Worm (Caenorhabditis elegans) whole organism, L1 larva: Measurements from ENCODE around the gene ZC250.5.

Source experiments
- C34B4.2 ChIP-seq: sonication (generic microtip); optimal IDR thresholded peaks from 2 replicates; lab custom pipeline; 2017; ENCODE audit warnings: mild to moderate bottlenecking, missing genetic modification characterization, missing compliant biosample characterization
- ama-1 ChIP-seq: fragments of 150-350 bp; optimal IDR thresholded peaks from 2 replicates; lab custom pipeline; 2014
- elt-3 ChIP-seq, 6 experiments: fragments of 150-350 bp in 1 of 6; sonication (generic microtip); optimal IDR thresholded peaks; 2 replicates each; lab custom pipeline; 2017 to 2018; ENCODE audit warnings: missing biosample characterization in 6 of 6, missing genetic modification characterization in 6 of 6, inconsistent platforms in 1 of 6
- lsy-2 ChIP-seq, 2 experiments: fragments of 150-350 bp; optimal IDR thresholded peaks; 2 replicates each; lab custom pipeline; 2014; ENCODE audit warnings: missing biosample characterization in 2 of 2, missing genetic modification characterization in 2 of 2
- nhr-11 ChIP-seq: fragments of 150-350 bp; optimal IDR thresholded peaks from 2 replicates; lab custom pipeline; 2014; ENCODE audit warnings: missing biosample characterization, missing genetic modification characterization
- nhr-12 ChIP-seq: sonication (generic microtip); optimal IDR thresholded peaks from 2 replicates; lab custom pipeline; 2017; ENCODE audit warnings: missing biosample characterization, missing genetic modification characterization
- nhr-76 ChIP-seq: sonication (generic microtip); optimal IDR thresholded peaks from 2 replicates; lab custom pipeline; 2017; ENCODE audit warnings: missing biosample characterization, missing genetic modification characterization
- snu-23 ChIP-seq: sonication (generic microtip); optimal IDR thresholded peaks from 2 replicates; lab custom pipeline; 2016; ENCODE audit warnings: missing genetic modification characterization, missing compliant biosample characterization
- unc-62 ChIP-seq: fragments of 150-350 bp; optimal IDR thresholded peaks from 2 replicates; lab custom pipeline; 2014; ENCODE audit warnings: missing biosample characterization, missing genetic modification reagents, missing genetic modification characterization
- unc-86 ChIP-seq: sonication (generic microtip); optimal IDR thresholded peaks from 2 replicates; lab custom pipeline; 2016; ENCODE audit warnings: missing genetic modification characterization, missing compliant biosample characterization
- zip-4 ChIP-seq: fragments of 200-800 bp; sonication (Bioruptor generic); optimal IDR thresholded peaks from 2 replicates; lab custom pipeline; 2018; ENCODE audit warnings: mild to moderate bottlenecking, missing genetic modification characterization, moderate library complexity, missing compliant biosample characterization
- ztf-11 ChIP-seq, 2 experiments: sonication (generic microtip); optimal IDR thresholded peaks; 2 replicates each; lab custom pipeline; 2016 to 2017; ENCODE audit warnings: missing genetic modification characterization in 2 of 2, missing biosample characterization in 1 of 2, missing compliant biosample characterization in 1 of 2
- ztf-4 ChIP-seq: fragments of 150-350 bp; optimal IDR thresholded peaks from 2 replicates; lab custom pipeline; 2014; ENCODE audit warnings: missing biosample characterization, missing genetic modification characterization

DNA sequence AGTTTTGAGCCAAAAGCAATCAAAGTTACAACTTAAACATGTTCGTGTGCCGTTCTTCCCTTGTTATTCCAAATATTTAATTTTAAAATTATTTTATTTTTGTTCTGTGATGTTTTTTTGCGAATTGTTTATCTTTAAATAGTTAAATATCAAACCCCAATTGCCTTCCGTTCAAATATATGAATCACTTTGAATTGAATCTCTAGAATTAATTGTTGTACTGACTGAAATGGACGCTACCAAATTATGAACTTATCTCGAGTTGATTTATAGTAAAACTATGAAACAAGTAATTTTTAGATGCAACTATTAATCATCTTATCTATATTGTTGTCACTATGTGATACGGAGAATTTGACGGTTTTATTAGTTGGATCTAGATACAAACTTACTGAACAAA, 13.5 kb upstream of the ZC250.5 start, which contains the start of gene ZC250.2:
- TF ChIP-seq snu-23 (GFP tag; lab: Kevin White, UChicago) (no peak), unc-62 (GFP tag; lab: Kevin White, UChicago) (no peak), ztf-11 (tag; optimal IDR thresholded peaks at IDR 0.05; lab: Kevin White, UChicago) (no peak), unc-86 (tag; lab: Kevin White, UChicago) (no peak), elt-3 (tag; optimal IDR thresholded peaks at IDR 0.05; lab: Kevin White, UChicago) (no peak), ama-1 (lab: Kevin White, UChicago) (no peak), ztf-4 (tag; lab: Kevin White, UChicago) (no peak), C34B4.2 (tag; lab: Kevin White, UChicago) (no peak), nhr-11 (no peak), nhr-12 (tag; lab: Kevin White, UChicago) (no peak), lsy-2 (tag; optimal IDR thresholded peaks at IDR 0.05; lab: Kevin White, UChicago) (no peak), zip-4 (GFP tag; lab: Kevin White, UChicago) (no peak), nhr-76 (tag; lab: Kevin White, UChicago) (no peak)
